Worm (Caenorhabditis elegans): ENCODE data around the gene lgc-39.

- no peak for TF ChIP-seq W03F9.2 (tag; optimal IDR thresholded peaks at IDR 0.05)
- TF ChIP-seq him-1 (tag; optimal IDR thresholded peaks at IDR 0.05): no peak
- no peak for TF ChIP-seq dao-5 (tag; optimal IDR thresholded peaks at IDR 0.05)
Measured at ce11 chrV:7199932-7200331, 24.6 kb downstream of the lgc-39 start, which contains the start of gene F09G2.1.

Data from whole organism, L4/young adult.